Worm (Caenorhabditis elegans) whole organism, L4 larva: ENCODE results near the gene F58E6.13.

Source experiments
- ZK337.2 ChIP-seq: fragments of 200-800 bp; sonication (Bioruptor generic); IDR thresholded peaks from 2 replicates; pipeline ENCODE4 v1.3.6; 2022; ENCODE audit warnings: missing genetic modification reagents, missing genetic modification characterization, missing compliant biosample characterization
- ceh-44 ChIP-seq: fragments of 200-800 bp; sonication (Bioruptor generic); IDR thresholded peaks from 2 replicates; pipeline ENCODE4 v1.3.6; 2022; ENCODE audit warnings: missing genetic modification reagents, missing genetic modification characterization, missing compliant biosample characterization
- dmd-6 ChIP-seq: fragments of 200-800 bp; sonication (Bioruptor generic); IDR thresholded peaks from 2 replicates; pipeline ENCODE4 v1.3.6; 2022; ENCODE audit warnings: missing genetic modification reagents, missing genetic modification characterization, missing compliant biosample characterization
- fos-1 ChIP-seq: fragments of 150-350 bp; optimal IDR thresholded peaks from 2 replicates; lab custom pipeline; 2014; ENCODE audit warnings: missing biosample characterization, missing genetic modification characterization
- lim-7 ChIP-seq: fragments of 200-800 bp; sonication (Bioruptor generic); IDR thresholded peaks from 2 replicates; pipeline ENCODE4 v1.3.6; 2022; ENCODE audit warnings: missing genetic modification characterization, missing compliant biosample characterization
- lin-39 ChIP-seq: fragments of 150-350 bp; optimal IDR thresholded peaks from 2 replicates; lab custom pipeline; 2014; ENCODE audit warnings: missing biosample characterization, missing genetic modification reagents, missing genetic modification characterization
- nhr-25 ChIP-seq: sonication (generic microtip); optimal IDR thresholded peaks from 2 replicates; lab custom pipeline; 2017; ENCODE audit warnings: missing genetic modification characterization, mild to moderate bottlenecking, missing compliant biosample characterization, antibody characterized with exemption, moderate library complexity, borderline replicate concordance; ENCODE audit not compliant: insufficient read depth
- set-16 ChIP-seq: fragments of 200-800 bp; sonication (Bioruptor generic); IDR thresholded peaks from 2 replicates; pipeline ENCODE4 v1.3.6; 2022; ENCODE audit warnings: missing genetic modification reagents, missing genetic modification characterization, missing compliant biosample characterization
- tag-97 ChIP-seq: fragments of 200-800 bp; sonication (Bioruptor generic); IDR thresholded peaks from 2 replicates; pipeline ENCODE4 v1.3.6; 2022; ENCODE audit warnings: missing genetic modification characterization, missing compliant biosample characterization
- unc-39 ChIP-seq: sonication (generic microtip); optimal IDR thresholded peaks from 2 replicates; lab custom pipeline; 2017; ENCODE audit warnings: missing biosample characterization, missing genetic modification characterization
- unc-62 ChIP-seq, 3 experiments: fragments of 150-350 bp in 1 of 3; sonication (generic microtip); optimal IDR thresholded peaks in 2 of 3; peaks in 1 of 3; 1 replicate in 1 of 3; 2 replicates in 2 of 3; lab custom pipeline; 2014 to 2017; ENCODE audit warnings: missing biosample characterization in 3 of 3, missing genetic modification characterization in 3 of 3, missing genetic modification reagents in 3 of 3, missing genotype in 1 of 3

F58E6.13 gene

ce11 chrV:9796562-9796961 lies 51.5 kb downstream of the F58E6.13 start, which contains the start of gene F46B6.9:
TSS of gene F46B6.9 (plus strand) at chrV:9796862.
- no peak for TF ChIP-seq ZK337.2
- no peak for TF ChIP-seq set-16 (GFP tag; lab: Robert Waterston, UW)

- TF ChIP-seq lim-7 (GFP tag; lab: Robert Waterston, UW), result no peak
- TF ChIP-seq fos-1 (tag; lab: Kevin White, UChicago), result no peak
- no peak for TF ChIP-seq ceh-44 (GFP tag; lab: Robert Waterston, UW)
- no peak for TF ChIP-seq nhr-25 (tag; lab: Kevin White, UChicago)
- TF ChIP-seq lin-39 (tag; lab: Kevin White, UChicago), result no peak
- TF ChIP-seq tag-97 (GFP tag; lab: Robert Waterston, UW), result no peak
- TF ChIP-seq dmd-6 (GFP tag; lab: Robert Waterston, UW), result no peak
- TF ChIP-seq unc-62 (GFP tag; optimal IDR thresholded peaks at IDR 0.05 in 1 of 2; lab: Kevin White, UChicago), result peak in 1 of 2 experiments; percentile 61
- no peak for TF ChIP-seq unc-62 (tag; optimal IDR thresholded peaks at IDR 0.05; lab: Kevin White, UChicago)
- no peak for TF ChIP-seq unc-39 (tag; lab: Kevin White, UChicago)
Observed at ce11 chrV:9798212-9798611, 53.2 kb downstream of the F58E6.13 start.
